Worm (Caenorhabditis elegans): Measurements from ENCODE around the gene snt-3.

The snt-3 gene

ce11 chrV:1314819-1315218 is 56.0 kb downstream of the snt-3 start, which contains the start of gene F16B3.2:
Gene F16B3.2 (plus strand): TSS chrV:1315119.
- no peak for TF ChIP-seq egl-13 (tag; optimal IDR thresholded peaks at IDR 0.05)
- no peak for TF ChIP-seq lsy-2 (tag; optimal IDR thresholded peaks at IDR 0.05)
- TF ChIP-seq sox-4 (tag; optimal IDR thresholded peaks at IDR 0.05) = no peak
- TF ChIP-seq lin-15B (tag; optimal IDR thresholded peaks at IDR 0.05) = no peak
- TF ChIP-seq Y116A8C.19 (tag; optimal IDR thresholded peaks at IDR 0.05; ENCODE audit: borderline replicate concordance) = no peak
- TF ChIP-seq nhr-19 (GFP tag; conservative IDR thresholded peaks at IDR 0.05) = no peak
- no peak for TF ChIP-seq xbp-1 (tag; optimal IDR thresholded peaks at IDR 0.05)
- no peak for TF ChIP-seq ama-1 (optimal IDR thresholded peaks at IDR 0.05)
- TF ChIP-seq irx-1 (tag; optimal IDR thresholded peaks at IDR 0.05) = no peak
- no peak for TF ChIP-seq rnt-1 (tag; optimal IDR thresholded peaks at IDR 0.05)
- no peak for TF ChIP-seq sup-37 (GFP tag; optimal IDR thresholded peaks at IDR 0.05)

ce11 chrV:1313274-1313673 is 57.5 kb downstream of the snt-3 start:
- TF ChIP-seq nhr-76 (tag; optimal IDR thresholded peaks at IDR 0.05) = no peak
- no peak for TF ChIP-seq ces-1 (GFP tag; optimal IDR thresholded peaks at IDR 0.05)
- no peak for TF ChIP-seq nhr-19 (GFP tag; conservative IDR thresholded peaks at IDR 0.05)
- no peak for TF ChIP-seq nhr-84 (tag; optimal IDR thresholded peaks at IDR 0.05)
- TF ChIP-seq F16B12.6 (tag; optimal IDR thresholded peaks at IDR 0.05) = no peak
- TF ChIP-seq rnt-1 (tag; optimal IDR thresholded peaks at IDR 0.05) = no peak
- no peak for TF ChIP-seq tbx-2 (tag; optimal IDR thresholded peaks at IDR 0.05)
- TF ChIP-seq grh-1 (GFP tag; IDR thresholded peaks at IDR 0.05) = no peak
- TF ChIP-seq unc-62 (GFP tag; optimal IDR thresholded peaks at IDR 0.05) = no peak
- no peak for TF ChIP-seq elt-3 (tag; optimal IDR thresholded peaks at IDR 0.05)
- no peak for TF ChIP-seq lsy-2 (tag; optimal IDR thresholded peaks at IDR 0.05)
- TF ChIP-seq lin-35 (GFP tag; optimal IDR thresholded peaks at IDR 0.05) = no peak
